Worm (Caenorhabditis elegans) whole organism, L1 larva: ENCODE data around the gene F40G9.7.

Experiments used
- fos-1 ChIP-seq: fragments of 150-350 bp; optimal IDR thresholded peaks from 2 replicates; lab custom pipeline; 2014; ENCODE audit warnings: missing biosample characterization, missing genetic modification characterization
- mdl-1 ChIP-seq, 2 experiments: fragments of 150-350 bp; optimal IDR thresholded peaks; 2 replicates each; lab custom pipeline; 2014 to 2017; ENCODE audit warnings: missing biosample characterization in 2 of 2, missing genetic modification characterization in 2 of 2, inconsistent platforms in 1 of 2
- snpc-4 ChIP-seq: fragments of 150-350 bp; optimal IDR thresholded peaks from 2 replicates; lab custom pipeline; 2014; ENCODE audit warnings: missing biosample characterization, missing genetic modification characterization

ce11 chrIII:157980-158379 lies 7.5 kb upstream of the F40G9.7 start:
- no peak for TF ChIP-seq mdl-1 (tag; optimal IDR thresholded peaks at IDR 0.05; lab: Kevin White, UChicago)
- TF ChIP-seq snpc-4 (tag; lab: Kevin White, UChicago), result no peak
- TF ChIP-seq fos-1, result no peak
